Worm (Caenorhabditis elegans) whole organism, L4/young adult: ENCODE results near the gene unc-5.
"Not testable (repeated sequence)": the region's sequence is repeated elsewhere in the genome, so short reads cannot be mapped to it uniquely, and the experiment has no call there.

ENCODE experiments used
- W03F9.2 ChIP-seq: fragments of 150-350 bp; optimal IDR thresholded peaks from 2 replicates; lab custom pipeline; 2014; ENCODE audit warnings: missing biosample characterization, missing genetic modification characterization
- him-1 ChIP-seq: sonication (generic microtip); optimal IDR thresholded peaks from 2 replicates; lab custom pipeline; 2016; ENCODE audit warnings: missing genotype, missing genetic modification reagents, missing genetic modification characterization, missing compliant biosample characterization

ce11 chrIV:5486208-5486731 is 41.9 kb downstream of the unc-5 start, which contains the start of the genes snpc-3.1 and puf-7:
- not testable (repeated sequence) for TF ChIP-seq W03F9.2 (tag; lab: Kevin White, UChicago); him-1
